Fruit fly (Drosophila melanogaster) whole organism, embryonic: ENCODE results near the gene Elo68alpha.

ENCODE experiments used
- Aef1 ChIP-seq: fragments of 200-800 bp; sonication (Bioruptor generic); IDR thresholded peaks from 3 replicates; pipeline ENCODE4 v1.3.6; 2022; ENCODE audit warnings: missing biosample characterization, missing genetic modification characterization
- Awh ChIP-seq: fragments of 200-800 bp; sonication (Bioruptor generic); IDR thresholded peaks from 2 replicates; pipeline ENCODE4, ENCODE4 v1.3.6; 2022; ENCODE audit warnings: missing biosample characterization, missing genetic modification characterization
- Bteb2 ChIP-seq: fragments of 200-800 bp; sonication (Bioruptor generic); optimal IDR thresholded peaks from 2 replicates; lab custom pipeline; 2016; ENCODE audit warnings: missing biosample characterization, missing genetic modification characterization
- CG10979 ChIP-seq: fragments of 200-800 bp; sonication (Bioruptor generic); optimal IDR thresholded peaks from 2 replicates; lab custom pipeline; 2018; ENCODE audit warnings: missing biosample characterization, mild to moderate bottlenecking, missing genetic modification characterization, moderate library complexity
- CG12744 ChIP-seq: fragments of 200-800 bp; sonication (Bioruptor generic); optimal IDR thresholded peaks from 2 replicates; lab custom pipeline; 2016; ENCODE audit warnings: missing biosample characterization, missing genetic modification characterization
- CG12942 ChIP-seq: fragments of 200-800 bp; sonication (Bioruptor generic); optimal IDR thresholded peaks from 3 replicates; lab custom pipeline; 2016; ENCODE audit warnings: missing biosample characterization, missing genetic modification characterization
- CG13287 ChIP-seq: fragments of 200-800 bp; sonication (Bioruptor generic); IDR thresholded peaks from 2 replicates; pipeline ENCODE4 v1.3.6; 2022; ENCODE audit warnings: missing biosample characterization, missing genetic modification characterization; ENCODE audit not compliant: partially characterized antibody
- CG14014 ChIP-seq: fragments of 200-800 bp; sonication (Bioruptor generic); IDR thresholded peaks from 2 replicates; pipeline ENCODE4 v1.3.6; 2022; ENCODE audit warnings: missing biosample characterization, missing genetic modification characterization
- CG15514 ChIP-seq: fragments of 200-800 bp; sonication (Bioruptor generic); optimal IDR thresholded peaks from 3 replicates; lab custom pipeline; 2017; ENCODE audit warnings: missing biosample characterization, missing genetic modification characterization, mild to moderate bottlenecking, moderate library complexity, missing genetic modification reagents
- CG17568 ChIP-seq: fragments of 200-800 bp; sonication (Bioruptor generic); optimal IDR thresholded peaks from 2 replicates; lab custom pipeline; 2018; ENCODE audit warnings: missing biosample characterization, mild to moderate bottlenecking, missing genetic modification characterization, moderate library complexity
- CG18619 ChIP-seq: fragments of 200-800 bp; sonication (Bioruptor generic); optimal IDR thresholded peaks from 3 replicates; lab custom pipeline; 2017; ENCODE audit warnings: missing biosample characterization, mild to moderate bottlenecking, missing genetic modification characterization
- CG2889 ChIP-seq: fragments of 200-800 bp; sonication (Bioruptor generic); IDR thresholded peaks from 3 replicates; pipeline ENCODE4 v1.3.6; 2022; ENCODE audit warnings: missing biosample characterization, missing genetic modification characterization
- CG3847 ChIP-seq: fragments of 200-800 bp; sonication (Bioruptor generic); IDR thresholded peaks from 2 replicates; pipeline ENCODE4 v1.3.6; 2022; ENCODE audit warnings: missing biosample characterization, missing genetic modification characterization
- CG3995 ChIP-seq: fragments of 200-800 bp; sonication (Bioruptor generic); optimal IDR thresholded peaks from 3 replicates; lab custom pipeline; 2016; ENCODE audit warnings: missing biosample characterization, missing genetic modification characterization
- CG6254 ChIP-seq: fragments of 200-800 bp; sonication (Bioruptor generic); optimal IDR thresholded peaks from 3 replicates; lab custom pipeline; 2017; ENCODE audit warnings: mild to moderate bottlenecking, missing biosample characterization, missing genetic modification reagents, missing genetic modification characterization
- CG6654 ChIP-seq: fragments of 200-800 bp; sonication (Bioruptor generic); optimal IDR thresholded peaks from 2 replicates; lab custom pipeline; 2017; ENCODE audit warnings: missing biosample characterization, mild to moderate bottlenecking, missing genetic modification characterization
- CG6689 ChIP-seq: fragments of 200-800 bp; sonication (Bioruptor generic); IDR thresholded peaks from 2 replicates; pipeline ENCODE4 v1.3.6; 2022; ENCODE audit warnings: missing biosample characterization, missing genetic modification characterization
- CG7987 ChIP-seq: fragments of 200-800 bp; sonication (Bioruptor generic); optimal IDR thresholded peaks from 2 replicates; lab custom pipeline; 2018; ENCODE audit warnings: missing biosample characterization, mild to moderate bottlenecking, missing genetic modification characterization, moderate library complexity
- CG8089 ChIP-seq: fragments of 200-800 bp; sonication (Bioruptor generic); optimal IDR thresholded peaks from 3 replicates; lab custom pipeline; 2016; ENCODE audit warnings: missing biosample characterization, missing genetic modification characterization
- Camta ChIP-seq: fragments of 200-800 bp; sonication (Bioruptor generic); optimal IDR thresholded peaks from 2 replicates; lab custom pipeline; 2016; ENCODE audit warnings: missing biosample characterization, missing genetic modification characterization
- Chrac-16 ChIP-seq: fragments of 200-800 bp; sonication (Bioruptor generic); optimal IDR thresholded peaks from 3 replicates; lab custom pipeline; 2016; ENCODE audit warnings: missing biosample characterization, missing genetic modification characterization
- Fer3 ChIP-seq: fragments of 200-800 bp; sonication (Bioruptor generic); optimal IDR thresholded peaks from 2 replicates; lab custom pipeline; 2018; ENCODE audit warnings: missing biosample characterization, mild to moderate bottlenecking, missing genetic modification characterization, moderate library complexity
- Gsc ChIP-seq: fragments of 200-800 bp; sonication (Bioruptor generic); IDR thresholded peaks from 2 replicates; pipeline ENCODE4 v1.3.6; 2022; ENCODE audit warnings: missing biosample characterization, missing genetic modification characterization
- Hmx ChIP-seq: fragments of 200-800 bp; sonication (Bioruptor generic); optimal IDR thresholded peaks from 2 replicates; lab custom pipeline; 2016; ENCODE audit warnings: missing biosample characterization, missing genetic modification characterization
- Hr3 ChIP-seq: fragments of 200-800 bp; sonication (Bioruptor generic); optimal IDR thresholded peaks from 3 replicates; lab custom pipeline; 2016; ENCODE audit warnings: missing biosample characterization, missing genetic modification characterization
- Lim3 ChIP-seq: fragments of 200-800 bp; sonication (Bioruptor generic); IDR thresholded peaks from 2 replicates; pipeline ENCODE4 v1.3.6; 2022; ENCODE audit warnings: missing biosample characterization, missing genetic modification characterization
- Oli ChIP-seq: fragments of 200-800 bp; sonication (Bioruptor generic); optimal IDR thresholded peaks from 2 replicates; lab custom pipeline; 2018; ENCODE audit warnings: missing biosample characterization, mild to moderate bottlenecking, missing genetic modification characterization, moderate library complexity
- Opbp ChIP-seq: fragments of 200-800 bp; sonication (Bioruptor generic); IDR thresholded peaks from 3 replicates; pipeline ENCODE4 v1.3.6; 2022; ENCODE audit warnings: missing biosample characterization, missing genetic modification characterization; ENCODE audit not compliant: partially characterized antibody
- Optix ChIP-seq: fragments of 200-800 bp; sonication (Bioruptor generic); IDR thresholded peaks from 3 replicates; pipeline ENCODE4 v1.3.6; 2022; ENCODE audit warnings: missing biosample characterization, missing genetic modification characterization
- Scr ChIP-seq: fragments of 200-800 bp; sonication (Bioruptor generic); IDR thresholded peaks from 2 replicates; pipeline ENCODE4 v1.3.6; 2022; ENCODE audit warnings: missing biosample characterization, missing genetic modification characterization; ENCODE audit not compliant: partially characterized antibody
- Side ChIP-seq: fragments of 200-800 bp; sonication (Bioruptor generic); optimal IDR thresholded peaks from 2 replicates; lab custom pipeline; 2016; ENCODE audit warnings: missing biosample characterization, missing genetic modification characterization
- bigmax ChIP-seq: fragments of 200-800 bp; sonication (Bioruptor generic); optimal IDR thresholded peaks from 2 replicates; lab custom pipeline; 2018; ENCODE audit warnings: missing biosample characterization, mild to moderate bottlenecking, missing genetic modification characterization
- caup ChIP-seq: fragments of 200-800 bp; sonication (Bioruptor generic); optimal IDR thresholded peaks from 3 replicates; lab custom pipeline; 2017; ENCODE audit warnings: missing biosample characterization, mild to moderate bottlenecking, missing genetic modification characterization, moderate library complexity; ENCODE audit not compliant: severe bottlenecking
- chn ChIP-seq: fragments of 200-800 bp; sonication (Bioruptor generic); optimal IDR thresholded peaks from 2 replicates; lab custom pipeline; 2016; ENCODE audit warnings: missing biosample characterization, missing genetic modification characterization
- da ChIP-seq: fragments of 200-800 bp; sonication (Bioruptor generic); optimal IDR thresholded peaks from 2 replicates; lab custom pipeline; 2016; ENCODE audit warnings: missing biosample characterization, missing genetic modification characterization
- en ChIP-seq: fragments of 200-800 bp; sonication (Bioruptor generic); optimal IDR thresholded peaks from 2 replicates; lab custom pipeline; 2016; ENCODE audit warnings: missing biosample characterization, missing genetic modification characterization
- fd96Cb ChIP-seq: fragments of 200-800 bp; sonication (Bioruptor generic); optimal IDR thresholded peaks from 2 replicates; lab custom pipeline; 2018; ENCODE audit warnings: missing biosample characterization, mild to moderate bottlenecking, missing genetic modification characterization, moderate library complexity
- gsb-n ChIP-seq: fragments of 200-800 bp; sonication (Bioruptor generic); optimal IDR thresholded peaks from 3 replicates; lab custom pipeline; 2018; ENCODE audit warnings: missing biosample characterization, mild to moderate bottlenecking, missing genetic modification characterization
- jigr1 ChIP-seq: fragments of 200-800 bp; sonication (Bioruptor generic); IDR thresholded peaks from 3 replicates; pipeline ENCODE4 v1.3.6; 2022; ENCODE audit warnings: missing biosample characterization, missing genetic modification characterization
- kni ChIP-seq: fragments of 200-800 bp; sonication (Bioruptor generic); optimal IDR thresholded peaks from 3 replicates; lab custom pipeline; 2017; ENCODE audit warnings: mild to moderate bottlenecking, missing biosample characterization, missing genetic modification reagents, missing genetic modification characterization
- lilli ChIP-seq: fragments of 200-800 bp; sonication (Bioruptor generic); optimal IDR thresholded peaks from 3 replicates; lab custom pipeline; 2016; ENCODE audit warnings: missing biosample characterization, missing genetic modification characterization
- lov ChIP-seq, 2 experiments: fragments of 200-800 bp in 1 of 2; fragments of >200 bp in 1 of 2; sonication (Bioruptor generic) in 1 of 2; IDR thresholded peaks in 1 of 2; optimal IDR thresholded peaks in 1 of 2; 2 replicates in 1 of 2; 3 replicates in 1 of 2; pipeline versions ENCODE4 v1.3.6 to Lab custom; 2017 to 2022; ENCODE audit warnings: missing biosample characterization in 1 of 2, missing genetic modification characterization in 1 of 2
- nmo ChIP-seq: fragments of 200-800 bp; sonication (Bioruptor generic); optimal IDR thresholded peaks from 2 replicates; lab custom pipeline; 2018; ENCODE audit warnings: missing biosample characterization, mild to moderate bottlenecking, missing genetic modification characterization, moderate library complexity
- pzg ChIP-seq: fragments of 200-800 bp; sonication (Bioruptor generic); optimal IDR thresholded peaks from 3 replicates; lab custom pipeline; 2018; ENCODE audit warnings: missing biosample characterization, mild to moderate bottlenecking, missing genetic modification characterization, moderate library complexity
- sna ChIP-seq: fragments of 200-800 bp; sonication (Bioruptor generic); IDR thresholded peaks from 2 replicates; pipeline ENCODE4 v1.3.6; 2022; ENCODE audit warnings: missing biosample characterization, missing genetic modification characterization; ENCODE audit not compliant: partially characterized antibody
- sqz ChIP-seq: fragments of 200-800 bp; sonication (Bioruptor generic); optimal IDR thresholded peaks from 3 replicates; lab custom pipeline; 2018; ENCODE audit warnings: missing biosample characterization, mild to moderate bottlenecking, missing genetic modification characterization
- trh ChIP-seq: fragments of 200-800 bp; sonication (Bioruptor generic); optimal IDR thresholded peaks from 2 replicates; lab custom pipeline; 2016; ENCODE audit warnings: missing biosample characterization, missing genetic modification characterization
- zen ChIP-seq: fragments of 200-800 bp; sonication (Bioruptor generic); optimal IDR thresholded peaks from 3 replicates; lab custom pipeline; 2018; ENCODE audit warnings: missing biosample characterization, mild to moderate bottlenecking, missing genetic modification characterization, moderate library complexity

Gene Elo68alpha

DNA sequence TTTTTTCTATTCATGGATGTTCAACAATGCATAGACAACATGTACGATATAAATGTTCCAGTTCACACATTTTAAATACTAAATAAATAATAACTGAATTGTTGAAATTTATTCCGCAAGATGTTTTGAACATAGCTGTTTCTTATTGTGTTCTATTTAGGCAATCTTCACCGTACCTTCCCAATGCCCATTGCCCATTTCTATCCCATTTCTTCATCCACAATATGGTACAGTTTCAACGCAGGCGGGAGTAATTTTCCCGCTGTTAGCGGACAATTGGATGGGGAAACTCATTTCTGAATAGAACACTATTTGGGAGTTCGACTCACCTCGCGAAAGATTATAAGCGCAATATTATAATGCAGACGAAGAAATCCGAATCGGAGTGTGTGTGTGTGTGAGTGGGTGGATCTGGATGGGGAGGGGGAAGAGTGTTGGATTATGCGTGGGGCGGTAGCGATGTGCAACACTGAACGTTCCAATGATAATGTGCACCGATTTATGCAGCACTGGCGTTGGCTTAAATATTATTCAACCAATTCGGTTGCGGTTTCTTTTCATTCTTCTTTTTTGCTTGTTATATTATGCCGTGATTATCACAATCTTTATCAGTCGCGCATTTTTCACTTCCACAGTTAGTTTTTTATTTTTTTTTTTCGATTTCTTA, 10.8 kb downstream of the Elo68alpha start (continued):
- TF ChIP-seq CG18619 (GFP tag; lab: Kevin White, UChicago) (peak; percentile 22), Awh (GFP tag; lab: Robert Waterston, UW) (no peak), CG3995 (peak; percentile 28), Hmx (no peak), bigmax (GFP tag; lab: Kevin White, UChicago) (no peak), Aef1 (GFP tag; lab: Robert Waterston, UW) (no peak; the same call in 2 of the 3 replicates), Fer3 (tag; lab: Kevin White, UChicago) (peak; percentile 24), lov (optimal IDR thresholded peaks at IDR 0.05; lab: Kevin White, UChicago) (no peak), lov (GFP tag; IDR thresholded peaks at IDR 0.05; lab: Robert Waterston, UW) (0 out of 3 replicates have a peak, but pooled peaks have one; percentile 5), CG6689 (no peak), nmo (GFP tag; lab: Kevin White, UChicago) (peak; percentile 27), zen (tag; lab: Kevin White, UChicago) (no peak), Camta (GFP tag; lab: Kevin White, UChicago) (peak; percentile 38), CG7987 (GFP tag; lab: Kevin White, UChicago) (no peak), Scr (GFP tag; lab: Robert Waterston, UW) (peak; percentile 45; the same call in 1 of the 2 replicates), chn (peak; percentile 88), jigr1 (GFP tag; lab: Robert Waterston, UW) (no peak), Optix (GFP tag; lab: Robert Waterston, UW) (no peak), caup (GFP tag; lab: Kevin White, UChicago) (peak; percentile 63), gsb-n (peak; percentile 19), sqz (GFP tag; lab: Kevin White, UChicago) (peak; percentile 56), Lim3 (GFP tag; lab: Robert Waterston, UW) (no peak), fd96Cb (tag; lab: Kevin White, UChicago) (no peak), Oli (tag; lab: Kevin White, UChicago) (peak; percentile 6), CG3847 (peak; percentile 80), CG6254 (GFP tag; lab: Kevin White, UChicago) (peak; percentile 26), pzg (GFP tag; lab: Kevin White, UChicago) (peak; percentile 41), CG10979 (tag; lab: Kevin White, UChicago) (peak; percentile 23), Bteb2 (GFP tag; lab: Kevin White, UChicago) (no peak), trh (no peak), sna (GFP tag; lab: Robert Waterston, UW) (no peak), en (GFP tag; lab: Kevin White, UChicago) (peak; percentile 14), Chrac-16 (GFP tag; lab: Kevin White, UChicago) (peak; percentile 30), CG6654 (GFP tag; lab: Kevin White, UChicago) (peak; percentile 14), Hr3 (GFP tag; lab: Kevin White, UChicago) (no peak), Gsc (GFP tag; lab: Robert Waterston, UW) (no peak), lilli (peak; percentile 30), kni (peak; percentile 79), CG14014 (GFP tag; lab: Robert Waterston, UW) (0 out of 2 replicates have a peak, but pooled peaks have one; percentile 8), Side (GFP tag; lab: Kevin White, UChicago) (peak; percentile 76), CG12942 (GFP tag; lab: Kevin White, UChicago) (peak; percentile 39), CG8089 (GFP tag; lab: Kevin White, UChicago) (peak; percentile 34), Opbp (GFP tag; lab: Robert Waterston, UW) (peak; percentile 42; the same call in 1 of the 3 replicates), da (GFP tag; lab: Kevin White, UChicago) (no peak), CG13287 (GFP tag; lab: Robert Waterston, UW) (no peak; the same call in 1 of the 2 replicates), CG17568 (GFP tag; lab: Kevin White, UChicago) (no peak), CG15514 (GFP tag; lab: Kevin White, UChicago) (peak; percentile 62), CG12744 (GFP tag; lab: Kevin White, UChicago) (no peak), CG2889 (GFP tag; lab: Robert Waterston, UW) (no peak)
